ENCODE assay signal across 1 fruit fly cellular context in the genomic region with DNA sequence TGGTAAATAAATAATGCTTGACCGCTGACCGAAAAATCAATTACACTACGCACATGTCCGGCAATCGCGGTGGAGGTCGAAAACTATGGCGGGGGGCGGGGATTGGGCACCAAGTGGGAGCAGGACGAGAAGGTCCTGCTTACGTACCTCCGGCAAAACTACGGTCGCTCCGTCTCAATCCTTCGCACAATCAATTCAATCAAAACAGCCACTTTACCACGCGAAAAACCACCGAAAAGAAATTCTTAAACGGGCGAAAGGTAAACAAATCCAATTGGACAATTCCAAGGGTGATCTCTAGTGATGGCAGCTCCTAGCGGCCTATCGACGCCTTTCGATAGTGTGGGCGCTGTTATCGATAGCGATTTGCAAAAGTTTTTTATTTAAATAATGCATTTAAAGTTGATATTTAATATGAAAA.
A peak's percentile ranks its signal among the peaks of the same experiment; 100 is the strongest.
TF ChIP-seq lines count a peak whose summit lies in the region.

Gene Nadsyn, minus strand, starts transcription at position 304 of the 421 bp plus-strand sequence.

TF ChIP-seq in whole organism, embryonic, 481 proteins besides CTCF, POLR2A, EP300 and RAD21 (continued from another document and continues in another):
- TF ChIP-seq Hr39 (optimal IDR thresholded peaks at IDR 0.05; lab: Kevin White, UChicago): no peak
- TF ChIP-seq CG17361 (GFP tag; IDR thresholded peaks at IDR 0.05; lab: Robert Waterston, UW): no peak
- no peak for TF ChIP-seq cas (GFP tag; IDR thresholded peaks at IDR 0.05; lab: Robert Waterston, UW)
- TF ChIP-seq CG15479 (GFP tag; optimal IDR thresholded peaks at IDR 0.05; lab: Kevin White, UChicago): no peak
- TF ChIP-seq CG18476 (GFP tag; optimal IDR thresholded peaks at IDR 0.05; lab: Kevin White, UChicago): no peak
- peak; percentile 45 for TF ChIP-seq stwl (tag; optimal IDR thresholded peaks at IDR 0.05; lab: Kevin White, UChicago)
- TF ChIP-seq dmrt11E (tag; optimal IDR thresholded peaks at IDR 0.05; lab: Kevin White, UChicago): no peak
- TF ChIP-seq sqz (GFP tag; optimal IDR thresholded peaks at IDR 0.05; lab: Kevin White, UChicago): no peak
- TF ChIP-seq pzg (GFP tag; optimal IDR thresholded peaks at IDR 0.05; lab: Kevin White, UChicago): peak; percentile 49
- TF ChIP-seq Dek (tag; optimal IDR thresholded peaks at IDR 0.05; lab: Kevin White, UChicago): no peak
- no peak for TF ChIP-seq Ets65A (GFP tag; lab: Kevin White, UChicago)
- TF ChIP-seq ssp (GFP tag; IDR thresholded peaks at IDR 0.05; lab: Robert Waterston, UW): no peak
- TF ChIP-seq lilli (GFP tag; optimal IDR thresholded peaks at IDR 0.05; lab: Kevin White, UChicago): peak; percentile 9
- TF ChIP-seq kni (GFP tag; optimal IDR thresholded peaks at IDR 0.05; lab: Kevin White, UChicago): no peak
- TF ChIP-seq gcm2 (GFP tag; optimal IDR thresholded peaks at IDR 0.05; lab: Kevin White, UChicago): no peak
- peak; percentile 77 for TF ChIP-seq E2f2 (GFP tag; IDR thresholded peaks at IDR 0.05; lab: Robert Waterston, UW)
- TF ChIP-seq fd64A (GFP tag; optimal IDR thresholded peaks at IDR 0.05; lab: Kevin White, UChicago): no peak
- TF ChIP-seq CG10654 (GFP tag; optimal IDR thresholded peaks at IDR 0.05; lab: Kevin White, UChicago): no peak
- no peak for TF ChIP-seq Ravus (GFP tag; IDR thresholded peaks at IDR 0.05; lab: Robert Waterston, UW)
- TF ChIP-seq vnd (GFP tag; IDR thresholded peaks at IDR 0.05; lab: Robert Waterston, UW; ENCODE audit: partially characterized antibody): peak; percentile 74
- no peak for TF ChIP-seq CG16815 (GFP tag; optimal IDR thresholded peaks at IDR 0.05; lab: Kevin White, UChicago)
- TF ChIP-seq CG11093 (GFP tag; IDR thresholded peaks at IDR 0.05; lab: Robert Waterston, UW): no peak
- TF ChIP-seq p53 (GFP tag; optimal IDR thresholded peaks at IDR 0.05; lab: Kevin White, UChicago): no peak
- TF ChIP-seq CG3281 (GFP tag; optimal IDR thresholded peaks at IDR 0.05; lab: Kevin White, UChicago): no peak
- no peak for TF ChIP-seq tin (GFP tag; optimal IDR thresholded peaks at IDR 0.05; lab: Kevin White, UChicago)
- no peak for TF ChIP-seq bigmax (GFP tag; optimal IDR thresholded peaks at IDR 0.05; lab: Kevin White, UChicago)
- no peak for TF ChIP-seq jumu (GFP tag; optimal IDR thresholded peaks at IDR 0.05; lab: Kevin White, UChicago)
- no peak for TF ChIP-seq CG7556 (GFP tag; optimal IDR thresholded peaks at IDR 0.05; lab: Kevin White, UChicago)
- TF ChIP-seq CG8359 (GFP tag; optimal IDR thresholded peaks at IDR 0.05; lab: Kevin White, UChicago; ENCODE audit: borderline replicate concordance): no peak
- TF ChIP-seq Lpt (GFP tag; optimal IDR thresholded peaks at IDR 0.05; lab: Kevin White, UChicago): no peak
- no peak for TF ChIP-seq Deaf1 (tag; optimal IDR thresholded peaks at IDR 0.05; lab: Kevin White, UChicago)
- no peak for TF ChIP-seq CG8765 (GFP tag; IDR thresholded peaks at IDR 0.05; lab: Robert Waterston, UW)
- TF ChIP-seq Antp (GFP tag; optimal IDR thresholded peaks at IDR 0.05; lab: Kevin White, UChicago): no peak
- TF ChIP-seq amos (GFP tag; IDR thresholded peaks at IDR 0.05; lab: Robert Waterston, UW; ENCODE audit: partially characterized antibody): peak; percentile 89
- no peak for TF ChIP-seq grau (tag; optimal IDR thresholded peaks at IDR 0.05; lab: Kevin White, UChicago)
- TF ChIP-seq z (GFP tag; IDR thresholded peaks at IDR 0.05; lab: Robert Waterston, UW): no peak
- no peak for TF ChIP-seq Rx (GFP tag; IDR thresholded peaks at IDR 0.05; lab: Robert Waterston, UW)
- no peak for TF ChIP-seq CG33213 (GFP tag; optimal IDR thresholded peaks at IDR 0.05; lab: Kevin White, UChicago)
- TF ChIP-seq shn (GFP tag; optimal IDR thresholded peaks at IDR 0.05; lab: Kevin White, UChicago): no peak
- TF ChIP-seq stc (GFP tag; IDR thresholded peaks at IDR 0.05; lab: Robert Waterston, UW): no peak
- TF ChIP-seq CG11247 (GFP tag; IDR thresholded peaks at IDR 0.05; lab: Robert Waterston, UW): no peak
- no peak for TF ChIP-seq CG11696 (GFP tag; IDR thresholded peaks at IDR 0.05; lab: Robert Waterston, UW)
- TF ChIP-seq CG4854 (GFP tag; optimal IDR thresholded peaks at IDR 0.05; lab: Kevin White, UChicago): no peak
- TF ChIP-seq jing (GFP tag; optimal IDR thresholded peaks at IDR 0.05; lab: Kevin White, UChicago): no peak
- no peak for TF ChIP-seq Ada2b (GFP tag; IDR thresholded peaks at IDR 0.05; lab: Robert Waterston, UW)
- peak; percentile 65 for TF ChIP-seq row (GFP tag; IDR thresholded peaks at IDR 0.05; lab: Robert Waterston, UW)
- TF ChIP-seq trh (GFP tag; optimal IDR thresholded peaks at IDR 0.05; lab: Kevin White, UChicago): no peak
- TF ChIP-seq da (GFP tag; optimal IDR thresholded peaks at IDR 0.05; lab: Kevin White, UChicago): no peak
- TF ChIP-seq Six4 (GFP tag; optimal IDR thresholded peaks at IDR 0.05; lab: Kevin White, UChicago): no peak
- TF ChIP-seq dan (GFP tag; IDR thresholded peaks at IDR 0.05; lab: Robert Waterston, UW): no peak
- TF ChIP-seq crp (GFP tag; optimal IDR thresholded peaks at IDR 0.05; lab: Kevin White, UChicago): no peak
- no peak for TF ChIP-seq odd (GFP tag; optimal IDR thresholded peaks at IDR 0.05; lab: Kevin White, UChicago)
- TF ChIP-seq tna (GFP tag; IDR thresholded peaks at IDR 0.05; lab: Robert Waterston, UW; ENCODE audit: partially characterized antibody): peak; percentile 78
- TF ChIP-seq sima (GFP tag; optimal IDR thresholded peaks at IDR 0.05; lab: Kevin White, UChicago): no peak
- TF ChIP-seq danr (GFP tag; IDR thresholded peaks at IDR 0.05; lab: Robert Waterston, UW): no peak
- TF ChIP-seq nmo (GFP tag; optimal IDR thresholded peaks at IDR 0.05; lab: Kevin White, UChicago): peak; percentile 18
- TF ChIP-seq hbn (GFP tag; IDR thresholded peaks at IDR 0.05; lab: Robert Waterston, UW; ENCODE audit: partially characterized antibody): peak; percentile 78
- no peak for TF ChIP-seq CG17912 (GFP tag; optimal IDR thresholded peaks at IDR 0.05; lab: Kevin White, UChicago)
- peak; percentile 81 for TF ChIP-seq bbx (GFP tag; IDR thresholded peaks at IDR 0.05; lab: Robert Waterston, UW; ENCODE audit: partially characterized antibody)
- TF ChIP-seq ap (GFP tag; IDR thresholded peaks at IDR 0.05; lab: Robert Waterston, UW): no peak
- TF ChIP-seq Lim3 (GFP tag; IDR thresholded peaks at IDR 0.05; lab: Robert Waterston, UW): no peak
- TF ChIP-seq CG10321 (GFP tag; IDR thresholded peaks at IDR 0.05; lab: Robert Waterston, UW): no peak
- TF ChIP-seq CG17359 (tag; optimal IDR thresholded peaks at IDR 0.05; lab: Kevin White, UChicago): no peak
- TF ChIP-seq Bgb (GFP tag; IDR thresholded peaks at IDR 0.05; lab: Robert Waterston, UW; ENCODE audit: partially characterized antibody): peak; percentile 84
- TF ChIP-seq mirr (GFP tag; optimal IDR thresholded peaks at IDR 0.05; lab: Kevin White, UChicago): no peak
- TF ChIP-seq CG14050 (GFP tag; IDR thresholded peaks at IDR 0.05; lab: Robert Waterston, UW): no peak
- TF ChIP-seq CG6791 (GFP tag; IDR thresholded peaks at IDR 0.05; lab: Robert Waterston, UW; ENCODE audit: partially characterized antibody): peak; percentile 80
- TF ChIP-seq tll (GFP tag; optimal IDR thresholded peaks at IDR 0.05; lab: Kevin White, UChicago): no peak
- TF ChIP-seq CG2116 (GFP tag; optimal IDR thresholded peaks at IDR 0.05; lab: Kevin White, UChicago): peak; percentile 49
- TF ChIP-seq CG3995 (GFP tag; optimal IDR thresholded peaks at IDR 0.05; lab: Kevin White, UChicago): peak; percentile 73
- TF ChIP-seq CG17328 (GFP tag; IDR thresholded peaks at IDR 0.05; lab: Robert Waterston, UW): no peak
- TF ChIP-seq H15 (GFP tag; IDR thresholded peaks at IDR 0.05; lab: Robert Waterston, UW): no peak
- TF ChIP-seq eve (GFP tag; optimal IDR thresholded peaks at IDR 0.05; lab: Kevin White, UChicago): no peak
- TF ChIP-seq CG7963 (GFP tag; IDR thresholded peaks at IDR 0.05; lab: Robert Waterston, UW; ENCODE audit: partially characterized antibody): peak; percentile 82; the same call in 2 of the 3 replicates
- no peak for TF ChIP-seq Drgx (GFP tag; IDR thresholded peaks at IDR 0.05; lab: Robert Waterston, UW)
- no peak for TF ChIP-seq ind (GFP tag; optimal IDR thresholded peaks at IDR 0.05; lab: Kevin White, UChicago)
- TF ChIP-seq wor (GFP tag; IDR thresholded peaks at IDR 0.05; lab: Robert Waterston, UW): no peak
- no peak for TF ChIP-seq CG11723 (GFP tag; optimal IDR thresholded peaks at IDR 0.05; lab: Kevin White, UChicago)
- TF ChIP-seq CG2199 (GFP tag; IDR thresholded peaks at IDR 0.05; lab: Robert Waterston, UW): no peak
- TF ChIP-seq hkb (optimal IDR thresholded peaks at IDR 0.05; lab: Kevin White, UChicago): no peak
- no peak for TF ChIP-seq hkb (GFP tag; IDR thresholded peaks at IDR 0.05; lab: Robert Waterston, UW)
- TF ChIP-seq CG6689 (GFP tag; IDR thresholded peaks at IDR 0.05; lab: Robert Waterston, UW): no peak
- TF ChIP-seq CG30020 (tag; optimal IDR thresholded peaks at IDR 0.05; lab: Kevin White, UChicago): peak; percentile 7
- TF ChIP-seq CG13123 (GFP tag; optimal IDR thresholded peaks at IDR 0.05; lab: Kevin White, UChicago): no peak
- no peak for TF ChIP-seq corto (GFP tag; optimal IDR thresholded peaks at IDR 0.05; lab: Kevin White, UChicago)
- no peak for TF ChIP-seq Taf1 (GFP tag; IDR thresholded peaks at IDR 0.05; lab: Robert Waterston, UW)
- no peak for TF ChIP-seq Bdp1 (GFP tag; optimal IDR thresholded peaks at IDR 0.05; lab: Kevin White, UChicago)
- TF ChIP-seq Adf1 (GFP tag; IDR thresholded peaks at IDR 0.05; lab: Robert Waterston, UW): no peak
- 0 out of 4 replicates have a peak, but pooled peaks have one; percentile 61 for TF ChIP-seq chinmo (GFP tag; IDR thresholded peaks at IDR 0.05; lab: Robert Waterston, UW; ENCODE audit: partially characterized antibody)
- TF ChIP-seq wek (GFP tag; optimal IDR thresholded peaks at IDR 0.05; lab: Kevin White, UChicago): no peak
- TF ChIP-seq Usf (GFP tag; optimal IDR thresholded peaks at IDR 0.05; lab: Kevin White, UChicago): no peak
- no peak for TF ChIP-seq lab (GFP tag; optimal IDR thresholded peaks at IDR 0.05; lab: Kevin White, UChicago)
- TF ChIP-seq Atf-2 (GFP tag; optimal IDR thresholded peaks at IDR 0.05; lab: Kevin White, UChicago): no peak
- TF ChIP-seq peb (GFP tag; IDR thresholded peaks at IDR 0.05; lab: Robert Waterston, UW): no peak
- no peak for TF ChIP-seq ERR (GFP tag; optimal IDR thresholded peaks at IDR 0.05; lab: Kevin White, UChicago)
- TF ChIP-seq toy (GFP tag; IDR thresholded peaks at IDR 0.05; lab: Robert Waterston, UW): no peak
- no peak for TF ChIP-seq rib (GFP tag; IDR thresholded peaks at IDR 0.05; lab: Robert Waterston, UW)
- TF ChIP-seq Dref (GFP tag; IDR thresholded peaks at IDR 0.05; lab: Robert Waterston, UW): peak; percentile 85
- no peak for TF ChIP-seq CG12236 (GFP tag; optimal IDR thresholded peaks at IDR 0.05; lab: Kevin White, UChicago)
- peak; percentile 51 for TF ChIP-seq trem (tag; optimal IDR thresholded peaks at IDR 0.05; lab: Kevin White, UChicago)
- TF ChIP-seq Fer2 (tag; optimal IDR thresholded peaks at IDR 0.05; lab: Kevin White, UChicago): no peak
- no peak for TF ChIP-seq Fer3 (tag; optimal IDR thresholded peaks at IDR 0.05; lab: Kevin White, UChicago)
- TF ChIP-seq CG11560 (tag; IDR thresholded peaks at IDR 0.05; lab: Robert Waterston, UW): no peak
- peak; percentile 84 for TF ChIP-seq Opbp (GFP tag; IDR thresholded peaks at IDR 0.05; lab: Robert Waterston, UW; ENCODE audit: partially characterized antibody)
- TF ChIP-seq Xrp1 (GFP tag; IDR thresholded peaks at IDR 0.05; lab: Robert Waterston, UW): no peak
- TF ChIP-seq HHEX (GFP tag; optimal IDR thresholded peaks at IDR 0.05; lab: Kevin White, UChicago): no peak
- TF ChIP-seq CG9215 (GFP tag; IDR thresholded peaks at IDR 0.05; lab: Robert Waterston, UW): no peak
- no peak for TF ChIP-seq ems (GFP tag; optimal IDR thresholded peaks at IDR 0.05; lab: Kevin White, UChicago)
- TF ChIP-seq chif (GFP tag; optimal IDR thresholded peaks at IDR 0.05; lab: Kevin White, UChicago): no peak
- TF ChIP-seq fd102C (GFP tag; optimal IDR thresholded peaks at IDR 0.05; lab: Kevin White, UChicago): no peak
- no peak for TF ChIP-seq Dbx (GFP tag; IDR thresholded peaks at IDR 0.05; lab: Robert Waterston, UW)
- peak; percentile 80 for TF ChIP-seq Nf-YC (tag; optimal IDR thresholded peaks at IDR 0.05; lab: Kevin White, UChicago)
- TF ChIP-seq sna (GFP tag; IDR thresholded peaks at IDR 0.05; lab: Robert Waterston, UW; ENCODE audit: partially characterized antibody): peak; percentile 68; the same call in 1 of the 2 replicates
- TF ChIP-seq CG2129 (GFP tag; IDR thresholded peaks at IDR 0.05; lab: Robert Waterston, UW; ENCODE audit: partially characterized antibody): peak; percentile 65; the same call in 1 of the 2 replicates
- no peak for TF ChIP-seq en (GFP tag; optimal IDR thresholded peaks at IDR 0.05; lab: Kevin White, UChicago)
- TF ChIP-seq nerfin-2 (GFP tag; IDR thresholded peaks at IDR 0.05; lab: Robert Waterston, UW; ENCODE audit: partially characterized antibody): peak; percentile 50; the same call in 1 of the 2 replicates
- peak; percentile 75 for TF ChIP-seq sens (GFP tag; lab: Kevin White, UChicago)
- no peak for TF ChIP-seq CG3726 (GFP tag; IDR thresholded peaks at IDR 0.05; lab: Robert Waterston, UW)
- TF ChIP-seq CG1233 (GFP tag; optimal IDR thresholded peaks at IDR 0.05; lab: Kevin White, UChicago): no peak
- no peak for TF ChIP-seq Jarid2 (GFP tag; optimal IDR thresholded peaks at IDR 0.05; lab: Kevin White, UChicago)
- TF ChIP-seq CG1024 (GFP tag; IDR thresholded peaks at IDR 0.05; lab: Robert Waterston, UW): no peak
- no peak for TF ChIP-seq CG1832 (GFP tag; optimal IDR thresholded peaks at IDR 0.05; lab: Kevin White, UChicago)
- no peak for TF ChIP-seq Bteb2 (GFP tag; optimal IDR thresholded peaks at IDR 0.05; lab: Kevin White, UChicago)
- no peak for TF ChIP-seq H2.0 (GFP tag; IDR thresholded peaks at IDR 0.05; lab: Robert Waterston, UW)
- TF ChIP-seq Meics (GFP tag; optimal IDR thresholded peaks at IDR 0.05; lab: Kevin White, UChicago): no peak
- no peak for TF ChIP-seq CG2889 (GFP tag; IDR thresholded peaks at IDR 0.05; lab: Robert Waterston, UW)
- TF ChIP-seq PHDP (tag; optimal IDR thresholded peaks at IDR 0.05; lab: Kevin White, UChicago): no peak
- TF ChIP-seq CG6683 (GFP tag; optimal IDR thresholded peaks at IDR 0.05; lab: Kevin White, UChicago): no peak
- TF ChIP-seq CG7987 (GFP tag; optimal IDR thresholded peaks at IDR 0.05; lab: Kevin White, UChicago): no peak
- no peak for TF ChIP-seq ewg (GFP tag; optimal IDR thresholded peaks at IDR 0.05; lab: Kevin White, UChicago)
- no peak for TF ChIP-seq Xbp1 (GFP tag; optimal IDR thresholded peaks at IDR 0.05; lab: Kevin White, UChicago)
- TF ChIP-seq CG32772 (GFP tag; IDR thresholded peaks at IDR 0.05; lab: Robert Waterston, UW): no peak
